Fruit fly (Drosophila melanogaster): ENCODE measurements around the gene Edem2.
A peak's percentile ranks its signal among the peaks of the same experiment; 100 is the strongest.

The Edem2 gene

DNA sequence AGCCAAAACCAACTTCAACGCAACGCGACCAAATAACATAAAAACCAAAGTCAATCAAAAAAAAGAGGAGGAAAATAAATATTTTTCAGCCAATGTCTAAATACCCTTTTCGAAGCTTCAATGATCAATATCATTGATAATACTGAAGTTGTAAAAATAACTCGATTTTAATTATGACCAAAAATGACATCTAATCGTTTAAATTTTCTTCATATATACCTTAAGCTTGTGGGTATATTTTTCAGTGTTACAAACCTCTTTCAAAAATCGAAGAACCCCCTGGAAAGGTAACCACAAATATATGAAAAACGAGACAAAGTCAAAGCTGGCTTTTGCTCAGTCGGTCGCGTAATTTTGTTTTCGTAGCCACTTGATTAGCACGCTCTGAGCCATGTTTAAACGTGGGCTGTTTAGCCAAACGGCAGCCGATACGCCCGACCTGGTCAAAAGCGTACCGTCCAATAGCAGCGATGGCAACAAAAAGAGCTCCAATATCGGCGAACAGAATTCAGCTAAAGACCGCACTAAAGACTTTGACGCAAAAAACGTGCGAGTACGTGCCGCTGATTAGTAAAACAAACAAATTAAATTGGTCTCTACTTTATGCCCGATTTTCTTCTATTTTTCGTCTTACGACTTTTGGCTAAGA, 46.8 kb upstream of the Edem2 start (continued):
- TF ChIP-seq Stat92E (GFP tag; optimal IDR thresholded peaks at IDR 0.05) = no peak
- TF ChIP-seq hbn (GFP tag; IDR thresholded peaks at IDR 0.05; ENCODE audit: partially characterized antibody) = no peak
- TF ChIP-seq emc (GFP tag; optimal IDR thresholded peaks at IDR 0.05) = peak; percentile 31
- peak; percentile 53 for TF ChIP-seq CG8281 (tag; optimal IDR thresholded peaks at IDR 0.05)
- TF ChIP-seq fd102C (GFP tag; optimal IDR thresholded peaks at IDR 0.05) = no peak
- TF ChIP-seq pan (optimal IDR thresholded peaks at IDR 0.05) = no peak
- TF ChIP-seq pan (GFP tag; optimal IDR thresholded peaks at IDR 0.05 in 1 of 2, IDR thresholded peaks at IDR 0.05 in 1 of 2) = peak in 1 of 2 experiments; percentile 84
- TF ChIP-seq sr (GFP tag; IDR thresholded peaks at IDR 0.05) = no peak
- no peak for TF ChIP-seq dati (GFP tag; IDR thresholded peaks at IDR 0.05)
- peak; percentile 86 for TF ChIP-seq Bteb2 (GFP tag; optimal IDR thresholded peaks at IDR 0.05)
- TF ChIP-seq CG12769 (tag; optimal IDR thresholded peaks at IDR 0.05) = peak; percentile 76
- peak; percentile 86 for TF ChIP-seq CG11695 (GFP tag; IDR thresholded peaks at IDR 0.05)
- peak; percentile 70 for TF ChIP-seq Atf-2 (GFP tag; optimal IDR thresholded peaks at IDR 0.05)
- TF ChIP-seq CG13296 (GFP tag; optimal IDR thresholded peaks at IDR 0.05) = peak; percentile 80
- TF ChIP-seq ato (GFP tag; IDR thresholded peaks at IDR 0.05; ENCODE audit: partially characterized antibody) = no peak
- peak; percentile 79 for TF ChIP-seq pho (GFP tag; optimal IDR thresholded peaks at IDR 0.05)
- peak; percentile 59; the same call in 1 of the 3 replicates for TF ChIP-seq CG11093 (GFP tag; IDR thresholded peaks at IDR 0.05)
- no peak for TF ChIP-seq bigmax (GFP tag; optimal IDR thresholded peaks at IDR 0.05)
- peak; percentile 49 for TF ChIP-seq CG1602 (GFP tag; optimal IDR thresholded peaks at IDR 0.05)
- peak; percentile 87 for TF ChIP-seq CG18599 (GFP tag; optimal IDR thresholded peaks at IDR 0.05)
- peak; percentile 38; the same call in 1 of the 2 replicates for TF ChIP-seq CG17328 (GFP tag; IDR thresholded peaks at IDR 0.05)
- TF ChIP-seq CG8765 (GFP tag; IDR thresholded peaks at IDR 0.05) = no peak
- peak; percentile 92 for TF ChIP-seq CG2678 (tag; optimal IDR thresholded peaks at IDR 0.05)
- peak; percentile 78 for TF ChIP-seq caup (GFP tag; optimal IDR thresholded peaks at IDR 0.05; ENCODE audit: severe bottlenecking)
- peak; percentile 48; the same call in 1 of the 2 replicates for TF ChIP-seq sisA (GFP tag; IDR thresholded peaks at IDR 0.05)
- TF ChIP-seq Pdp1 (GFP tag; optimal IDR thresholded peaks at IDR 0.05) = peak; percentile 68 to 77
- no peak for TF ChIP-seq YL-1 (GFP tag; optimal IDR thresholded peaks at IDR 0.05)
- TF ChIP-seq org-1 (GFP tag; optimal IDR thresholded peaks at IDR 0.05) = peak; percentile 46
- peak; percentile 68 for TF ChIP-seq luna (GFP tag; optimal IDR thresholded peaks at IDR 0.05)
- peak; percentile 73 to 80 for TF ChIP-seq dpn (GFP tag; optimal IDR thresholded peaks at IDR 0.05)
- no peak for TF ChIP-seq insv (GFP tag; optimal IDR thresholded peaks at IDR 0.05)
- no peak for TF ChIP-seq kah (GFP tag; optimal IDR thresholded peaks at IDR 0.05)
- TF ChIP-seq sens-2 (GFP tag; IDR thresholded peaks at IDR 0.05) = peak; percentile 39; the same call in 1 of the 2 replicates
- TF ChIP-seq CG17568 (GFP tag; optimal IDR thresholded peaks at IDR 0.05) = peak; percentile 48
- TF ChIP-seq CG4282 (GFP tag; optimal IDR thresholded peaks at IDR 0.05) = peak; percentile 14
- no peak for TF ChIP-seq MTF-1 (GFP tag; optimal IDR thresholded peaks at IDR 0.05; ENCODE audit: borderline replicate concordance)
- no peak for TF ChIP-seq lov (optimal IDR thresholded peaks at IDR 0.05)
- TF ChIP-seq lov (GFP tag; IDR thresholded peaks at IDR 0.05) = no peak
- TF ChIP-seq B-H2 (GFP tag; optimal IDR thresholded peaks at IDR 0.05) = no peak
- peak; percentile 54 for TF ChIP-seq CG10267 (tag; optimal IDR thresholded peaks at IDR 0.05)
- TF ChIP-seq Aef1 (GFP tag; IDR thresholded peaks at IDR 0.05) = peak; percentile 78
- TF ChIP-seq CG9609 (GFP tag; optimal IDR thresholded peaks at IDR 0.05) = peak; percentile 57
- peak; percentile 65 for TF ChIP-seq CG7556 (GFP tag; optimal IDR thresholded peaks at IDR 0.05)
- TF ChIP-seq trh (GFP tag; optimal IDR thresholded peaks at IDR 0.05) = no peak
- TF ChIP-seq Xrp1 (GFP tag; IDR thresholded peaks at IDR 0.05) = peak; percentile 63
- peak; percentile 59 for TF ChIP-seq CG13775 (GFP tag; optimal IDR thresholded peaks at IDR 0.05)
- TF ChIP-seq vfl (GFP tag; optimal IDR thresholded peaks at IDR 0.05) = peak; percentile 57
- TF ChIP-seq CG8924 (tag; optimal IDR thresholded peaks at IDR 0.05) = peak; percentile 77
- peak; percentile 30 for TF ChIP-seq cato (GFP tag; optimal IDR thresholded peaks at IDR 0.05; ENCODE audit: borderline replicate concordance)
